Worm (Caenorhabditis elegans) whole organism, L3 larva: ENCODE measurements around the gene lin-54.

ENCODE experiments used
- unc-39 ChIP-seq: sonication (generic microtip); optimal IDR thresholded peaks from 4 replicates; lab custom pipeline; 2017; ENCODE audit warnings: missing biosample characterization, missing genetic modification characterization
- unc-62 ChIP-seq: fragments of 150-350 bp; sonication (generic microtip); optimal IDR thresholded peaks from 4 replicates; lab custom pipeline; 2014; ENCODE audit warnings: missing biosample characterization, missing genetic modification reagents, missing genetic modification characterization

ce11 chrIV:13241340-13241739 is 496 bp downstream of the lin-54 start:
- TF ChIP-seq unc-39 (tag; lab: Kevin White, UChicago) (no peak), unc-62 (no peak)
